Fruit fly (Drosophila melanogaster): ENCODE data around the gene hop.

hop gene

dm6 chrX:11322659-11323058 lies 45.2 kb downstream of the hop start:
- TF ChIP-seq h (GFP tag; optimal IDR thresholded peaks at IDR 0.05) (no peak), HLH106 (tag; optimal IDR thresholded peaks at IDR 0.05) (no peak), Abd-B (GFP tag; optimal IDR thresholded peaks at IDR 0.05) (no peak)

dm6 chrX:11322257-11322656 lies 45.6 kb downstream of the hop start, which contains the start of gene sisA:
Gene sisA, minus strand, starts transcription at chrX:11322357.
- no peak for TF ChIP-seq pan (optimal IDR thresholded peaks at IDR 0.05)
- no peak for TF ChIP-seq sv (GFP tag; optimal IDR thresholded peaks at IDR 0.05)
- TF ChIP-seq Abd-B (GFP tag; optimal IDR thresholded peaks at IDR 0.05) = no peak
- no peak for TF ChIP-seq Hnf4 (GFP tag; optimal IDR thresholded peaks at IDR 0.05)
- TF ChIP-seq jim (GFP tag; optimal IDR thresholded peaks at IDR 0.05) = no peak

dm6 chrX:11319916-11320315 lies 48.0 kb downstream of the hop start:
- no peak for TF ChIP-seq psq (GFP tag; optimal IDR thresholded peaks at IDR 0.05)
- no peak for TF ChIP-seq Rel (GFP tag; optimal IDR thresholded peaks at IDR 0.05)
- TF ChIP-seq Rel (tag; optimal IDR thresholded peaks at IDR 0.05) = no peak
- TF ChIP-seq GATAd (GFP tag; optimal IDR thresholded peaks at IDR 0.05) = no peak
- no peak for TF ChIP-seq Myc (optimal IDR thresholded peaks at IDR 0.05)
- no peak for TF ChIP-seq Jra (GFP tag; optimal IDR thresholded peaks at IDR 0.05)
- no peak for TF ChIP-seq brk (GFP tag; optimal IDR thresholded peaks at IDR 0.05)
- no peak for TF ChIP-seq rgr (GFP tag; optimal IDR thresholded peaks at IDR 0.05)
- TF ChIP-seq Vsx2 (GFP tag; optimal IDR thresholded peaks at IDR 0.05; ENCODE audit: partially characterized antibody) = no peak
- no peak for TF ChIP-seq Dfd (GFP tag; optimal IDR thresholded peaks at IDR 0.05)
- TF ChIP-seq lola (GFP tag; optimal IDR thresholded peaks at IDR 0.05) = no peak
- no peak for TF ChIP-seq dmrt93B (GFP tag; optimal IDR thresholded peaks at IDR 0.05)
- TF ChIP-seq usp (GFP tag; optimal IDR thresholded peaks at IDR 0.05) = no peak

- TF ChIP-seq Abd-B (GFP tag; optimal IDR thresholded peaks at IDR 0.05) (no peak), Dfd (GFP tag; optimal IDR thresholded peaks at IDR 0.05) (no peak), woc (GFP tag; optimal IDR thresholded peaks at IDR 0.05) (no peak), fru (GFP tag; optimal IDR thresholded peaks at IDR 0.05) (no peak), h (GFP tag; optimal IDR thresholded peaks at IDR 0.05) (no peak), HLH106 (tag; optimal IDR thresholded peaks at IDR 0.05) (no peak), sage (GFP tag; optimal IDR thresholded peaks at IDR 0.05) (no peak), br (GFP tag; optimal IDR thresholded peaks at IDR 0.05) (no peak), OdsH (GFP tag; optimal IDR thresholded peaks at IDR 0.05) (no peak), Hnf4 (GFP tag; optimal IDR thresholded peaks at IDR 0.05) (no peak), tai (GFP tag; optimal IDR thresholded peaks at IDR 0.05) (no peak), Vsx2 (GFP tag; optimal IDR thresholded peaks at IDR 0.05; ENCODE audit: partially characterized antibody) (no peak), dsf (GFP tag; optimal IDR thresholded peaks at IDR 0.05; ENCODE audit: borderline replicate concordance) (no peak), pan (optimal IDR thresholded peaks at IDR 0.05) (no peak), Hr83 (GFP tag; optimal IDR thresholded peaks at IDR 0.05; ENCODE audit: poor library complexity, severe bottlenecking) (no peak), Rel (GFP tag; optimal IDR thresholded peaks at IDR 0.05) (no peak), Rel (tag; optimal IDR thresholded peaks at IDR 0.05) (no peak), Mio (GFP tag; optimal IDR thresholded peaks at IDR 0.05) (no peak), foxo (GFP tag; optimal IDR thresholded peaks at IDR 0.05) (no peak), GATAd (GFP tag; optimal IDR thresholded peaks at IDR 0.05) (no peak), lola (GFP tag; optimal IDR thresholded peaks at IDR 0.05) (no peak)
Observed at dm6 chrX:11311108-11311507, 56.8 kb downstream of the hop start, which contains the start of gene Ir10a. Gene Ir10a, minus strand, starts transcription at chrX:11311208.
